Worm (Caenorhabditis elegans): ENCODE data around the gene xbx-6.

DNA sequence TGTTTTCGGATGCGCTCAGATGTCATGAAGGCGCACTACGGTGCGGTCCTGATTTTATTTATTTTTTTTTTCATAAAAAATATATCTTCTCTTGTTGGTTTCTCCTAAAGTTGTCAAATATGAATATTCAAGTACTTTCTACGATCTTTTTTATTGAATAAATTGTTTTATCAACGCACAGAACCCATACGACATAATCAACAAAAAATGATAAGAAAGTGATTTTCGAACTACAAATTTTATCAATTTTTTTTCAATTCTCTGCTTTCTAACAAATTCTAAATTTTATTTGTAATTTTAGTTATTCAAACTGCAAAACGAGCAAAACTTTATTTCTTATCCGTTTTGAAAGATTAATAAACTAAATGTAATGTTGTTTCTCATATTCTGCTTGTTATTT, 994 bp upstream of the xbx-6 start:
- no peak for TF ChIP-seq nfya-1 (tag; optimal IDR thresholded peaks at IDR 0.05; ENCODE audit: borderline replicate concordance, insufficient read depth)
- no peak for TF ChIP-seq ama-1 (optimal IDR thresholded peaks at IDR 0.05)
- no peak for TF ChIP-seq ama-1 (GFP tag; optimal IDR thresholded peaks at IDR 0.05)
- no peak for TF ChIP-seq hmg-20 (GFP tag; IDR thresholded peaks at IDR 0.05)
- TF ChIP-seq lir-1 (GFP tag; conservative IDR thresholded peaks at IDR 0.05): no peak
- no peak for TF ChIP-seq egl-18 (GFP tag; IDR thresholded peaks at IDR 0.05)
- no peak for TF ChIP-seq gei-17 (GFP tag; optimal IDR thresholded peaks at IDR 0.05)
- TF ChIP-seq ceh-100 (GFP tag; IDR thresholded peaks at IDR 0.05): no peak
- no peak for TF ChIP-seq ceh-79 (tag; optimal IDR thresholded peaks at IDR 0.05)
- TF ChIP-seq him-1 (tag; optimal IDR thresholded peaks at IDR 0.05): no peak
- TF ChIP-seq lin-54 (GFP tag; optimal IDR thresholded peaks at IDR 0.05): no peak
